Fruit fly (Drosophila melanogaster): ENCODE data around the gene Pih1D1.

Gene Pih1D1

dm6 chr2L:12720430-12721396, 930 bp downstream of the Pih1D1 start (continued):
- peak; percentile 39 to 42 for TF ChIP-seq dpn (GFP tag; optimal IDR thresholded peaks at IDR 0.05)
- TF ChIP-seq lmd (GFP tag; IDR thresholded peaks at IDR 0.05), result peak; percentile 35; the same call in 1 of the 2 replicates
- peak; percentile 41 for TF ChIP-seq mam (GFP tag; optimal IDR thresholded peaks at IDR 0.05)
- TF ChIP-seq Drgx (GFP tag; IDR thresholded peaks at IDR 0.05), result peak; percentile 71
- TF ChIP-seq CG31224 (GFP tag; IDR thresholded peaks at IDR 0.05), result peak; percentile 93
- 0 out of 3 replicates have a peak, but pooled peaks have one; percentile 53 for TF ChIP-seq CG34422 (GFP tag; IDR thresholded peaks at IDR 0.05)
- TF ChIP-seq CG12219 (GFP tag; optimal IDR thresholded peaks at IDR 0.05), result no peak
- no peak for TF ChIP-seq z (GFP tag; IDR thresholded peaks at IDR 0.05)
- TF ChIP-seq nerfin-1 (tag; optimal IDR thresholded peaks at IDR 0.05), result peak; percentile 38
- peak; percentile 61 for TF ChIP-seq lilli (GFP tag; optimal IDR thresholded peaks at IDR 0.05)
- TF ChIP-seq Nf-YC (tag; optimal IDR thresholded peaks at IDR 0.05), result peak; percentile 54
- peak; percentile 75; the same call in 1 of the 3 replicates for TF ChIP-seq CG3726 (GFP tag; IDR thresholded peaks at IDR 0.05)
- no peak for TF ChIP-seq CG4617 (GFP tag; optimal IDR thresholded peaks at IDR 0.05; ENCODE audit: borderline replicate concordance)
- TF ChIP-seq Ptx1 (GFP tag; IDR thresholded peaks at IDR 0.05), result 0 out of 2 replicates have a peak, but pooled peaks have one; percentile 43
- TF ChIP-seq CG17328 (GFP tag; IDR thresholded peaks at IDR 0.05), result no peak
- peak; percentile 77 for TF ChIP-seq sug (tag; optimal IDR thresholded peaks at IDR 0.05)
- TF ChIP-seq trem (tag; optimal IDR thresholded peaks at IDR 0.05), result no peak
- peak in 1 of 2 experiments; percentile 3 for TF ChIP-seq Trl (optimal IDR thresholded peaks at IDR 0.05)
- no peak for TF ChIP-seq Trl (GFP tag; optimal IDR thresholded peaks at IDR 0.05)
- peak; percentile 69 for TF ChIP-seq Xbp1 (GFP tag; optimal IDR thresholded peaks at IDR 0.05)
- TF ChIP-seq CG11247 (GFP tag; IDR thresholded peaks at IDR 0.05), result peak; percentile 42; the same call in 1 of the 2 replicates
- TF ChIP-seq Max (GFP tag; optimal IDR thresholded peaks at IDR 0.05), result peak; percentile 59
- TF ChIP-seq CG17829 (tag; optimal IDR thresholded peaks at IDR 0.05), result peak; percentile 50
- no peak for TF ChIP-seq CG30431 (GFP tag; optimal IDR thresholded peaks at IDR 0.05)
- no peak for TF ChIP-seq Tbp (GFP tag; optimal IDR thresholded peaks at IDR 0.05)
- TF ChIP-seq pum (GFP tag; optimal IDR thresholded peaks at IDR 0.05), result peak; percentile 17
- no peak for TF ChIP-seq CG17912 (GFP tag; optimal IDR thresholded peaks at IDR 0.05)
- peak; percentile 50 for TF ChIP-seq CG10979 (tag; optimal IDR thresholded peaks at IDR 0.05)
- TF ChIP-seq CG13296 (GFP tag; optimal IDR thresholded peaks at IDR 0.05), result peak; percentile 52
- TF ChIP-seq CG12104 (GFP tag; optimal IDR thresholded peaks at IDR 0.05), result peak; percentile 10
- peak; percentile 61 for TF ChIP-seq CG12769 (tag; optimal IDR thresholded peaks at IDR 0.05)
- TF ChIP-seq odd (GFP tag; optimal IDR thresholded peaks at IDR 0.05), result peak; percentile 14
- TF ChIP-seq gro (GFP tag; optimal IDR thresholded peaks at IDR 0.05), result no peak
- no peak for TF ChIP-seq pan (optimal IDR thresholded peaks at IDR 0.05)
- peak in 1 of 2 experiments; percentile 51 for TF ChIP-seq pan (GFP tag; optimal IDR thresholded peaks at IDR 0.05 in 1 of 2, IDR thresholded peaks at IDR 0.05 in 1 of 2)
- peak; percentile 35 for TF ChIP-seq tap (tag; optimal IDR thresholded peaks at IDR 0.05)
- peak; percentile 9 for TF ChIP-seq CG8388 (GFP tag; optimal IDR thresholded peaks at IDR 0.05)
- TF ChIP-seq CG12659 (GFP tag; optimal IDR thresholded peaks at IDR 0.05), result peak; percentile 28
- peak; percentile 17 for TF ChIP-seq Oli (tag; optimal IDR thresholded peaks at IDR 0.05)
- no peak for TF ChIP-seq fd96Cb (tag; optimal IDR thresholded peaks at IDR 0.05)
- no peak for TF ChIP-seq CG1602 (GFP tag; optimal IDR thresholded peaks at IDR 0.05)
- peak; percentile 59 for TF ChIP-seq CG9727 (GFP tag; optimal IDR thresholded peaks at IDR 0.05)
- TF ChIP-seq lab (GFP tag; optimal IDR thresholded peaks at IDR 0.05), result peak; percentile 69
- TF ChIP-seq zfh2 (GFP tag; optimal IDR thresholded peaks at IDR 0.05), result peak; percentile 21
- peak; percentile 69; the same call in 1 of the 2 replicates for TF ChIP-seq sens-2 (GFP tag; IDR thresholded peaks at IDR 0.05)
- no peak for TF ChIP-seq CTCF (GFP tag; optimal IDR thresholded peaks at IDR 0.05)
- peak; percentile 55 for TF ChIP-seq CG14441 (GFP tag; IDR thresholded peaks at IDR 0.05)
- no peak for TF ChIP-seq fd3F (GFP tag; optimal IDR thresholded peaks at IDR 0.05)
- no peak for TF ChIP-seq CG8290 (GFP tag; optimal IDR thresholded peaks at IDR 0.05)
- peak in 1 of 2 experiments; percentile 56 for TF ChIP-seq CG8290 (tag; optimal IDR thresholded peaks at IDR 0.05)

Measured in whole organism, embryonic.